Fruit fly (Drosophila melanogaster): ENCODE measurements around the gene alpha-Est5.
A peak's percentile ranks its signal among the peaks of the same experiment; 100 is the strongest.

The alpha-Est5 gene

dm6 chr3R:7506314-7506988 is 29.7 kb downstream of the alpha-Est5 start (continued):
- TF ChIP-seq pan (optimal IDR thresholded peaks at IDR 0.05) (no peak), pan (GFP tag; optimal IDR thresholded peaks at IDR 0.05 in 1 of 2, IDR thresholded peaks at IDR 0.05 in 1 of 2) (peak in 1 of 2 experiments; percentile 83), Nf-YB (GFP tag; optimal IDR thresholded peaks at IDR 0.05) (peak; percentile 58), CG2712 (tag; optimal IDR thresholded peaks at IDR 0.05) (peak; percentile 55), CG4404 (GFP tag; IDR thresholded peaks at IDR 0.05) (peak; percentile 53), BtbVII (GFP tag; optimal IDR thresholded peaks at IDR 0.05) (peak; percentile 80), eve (GFP tag; optimal IDR thresholded peaks at IDR 0.05) (peak in 1 of 2 experiments; percentile 24), CG7372 (GFP tag; IDR thresholded peaks at IDR 0.05) (peak; percentile 78), Doc2 (GFP tag; IDR thresholded peaks at IDR 0.05) (0 out of 2 replicates have a peak, but pooled peaks have one; percentile 36), CG13287 (GFP tag; IDR thresholded peaks at IDR 0.05; ENCODE audit: partially characterized antibody) (no peak), CG12299 (tag; optimal IDR thresholded peaks at IDR 0.05) (peak; percentile 51), CG11696 (GFP tag; IDR thresholded peaks at IDR 0.05) (peak; percentile 57; the same call in 1 of the 2 replicates), sug (tag; optimal IDR thresholded peaks at IDR 0.05) (peak; percentile 95), CG17912 (GFP tag; optimal IDR thresholded peaks at IDR 0.05) (no peak), twi (tag; optimal IDR thresholded peaks at IDR 0.05) (no peak), MTF-1 (GFP tag; optimal IDR thresholded peaks at IDR 0.05; ENCODE audit: borderline replicate concordance) (peak; percentile 12), tin (GFP tag; optimal IDR thresholded peaks at IDR 0.05) (peak; percentile 52), fd3F (GFP tag; optimal IDR thresholded peaks at IDR 0.05) (peak; percentile 87), Neu2 (GFP tag; optimal IDR thresholded peaks at IDR 0.05; ENCODE audit: borderline replicate concordance) (no peak), CG32772 (GFP tag; IDR thresholded peaks at IDR 0.05) (peak; percentile 59; the same call in 1 of the 2 replicates), CG1832 (GFP tag; optimal IDR thresholded peaks at IDR 0.05) (no peak), B-H2 (GFP tag; optimal IDR thresholded peaks at IDR 0.05) (peak; percentile 29), zf30C (GFP tag; optimal IDR thresholded peaks at IDR 0.05) (no peak), stwl (tag; optimal IDR thresholded peaks at IDR 0.05) (no peak), tna (GFP tag; IDR thresholded peaks at IDR 0.05; ENCODE audit: partially characterized antibody) (no peak), D (optimal IDR thresholded peaks at IDR 0.05) (no peak), D (GFP tag; optimal IDR thresholded peaks at IDR 0.05) (no peak), sd (tag; optimal IDR thresholded peaks at IDR 0.05) (peak; percentile 77), CG2116 (GFP tag; optimal IDR thresholded peaks at IDR 0.05) (peak; percentile 36), CG10565 (GFP tag; optimal IDR thresholded peaks at IDR 0.05) (no peak), CG5953 (GFP tag; IDR thresholded peaks at IDR 0.05) (no peak), CG15601 (tag; optimal IDR thresholded peaks at IDR 0.05) (no peak), h (optimal IDR thresholded peaks at IDR 0.05) (no peak), CG12236 (GFP tag; optimal IDR thresholded peaks at IDR 0.05) (peak; percentile 27), CG3847 (GFP tag; IDR thresholded peaks at IDR 0.05) (peak; percentile 93), CG8924 (tag; optimal IDR thresholded peaks at IDR 0.05) (peak; percentile 79), bsh (GFP tag; optimal IDR thresholded peaks at IDR 0.05) (no peak), MBD-R2 (GFP tag; IDR thresholded peaks at IDR 0.05) (peak; percentile 80), repo (GFP tag; optimal IDR thresholded peaks at IDR 0.05) (peak; percentile 78), ranshi (GFP tag; IDR thresholded peaks at IDR 0.05) (peak; percentile 78), CG15269 (tag; optimal IDR thresholded peaks at IDR 0.05) (peak; percentile 86), CG9727 (GFP tag; optimal IDR thresholded peaks at IDR 0.05) (peak; percentile 89), CG12391 (tag; optimal IDR thresholded peaks at IDR 0.05) (peak; percentile 76), CG7271 (tag; optimal IDR thresholded peaks at IDR 0.05) (no peak), C15 (GFP tag; IDR thresholded peaks at IDR 0.05) (peak; percentile 77), trh (GFP tag; optimal IDR thresholded peaks at IDR 0.05) (peak; percentile 27), CG10959 (GFP tag; IDR thresholded peaks at IDR 0.05) (no peak), Dll (GFP tag; IDR thresholded peaks at IDR 0.05; ENCODE audit: partially characterized antibody) (no peak), CG9817 (tag; optimal IDR thresholded peaks at IDR 0.05) (peak; percentile 82), Pdp1 (GFP tag; optimal IDR thresholded peaks at IDR 0.05) (peak; percentile 86)
